Fruit fly (Drosophila melanogaster) whole organism, embryonic: ENCODE results near the gene CG2247.
A peak's percentile ranks its signal among the peaks of the same experiment; 100 is the strongest.

Experiments
- Bdp1 ChIP-seq: fragments of 200-800 bp; sonication (Bioruptor generic); optimal IDR thresholded peaks from 3 replicates; lab custom pipeline; 2016; ENCODE audit warnings: missing biosample characterization, missing genetic modification characterization
- Bgb ChIP-seq: fragments of 200-800 bp; sonication (Bioruptor generic); IDR thresholded peaks from 2 replicates; pipeline ENCODE4 v1.3.6; 2022; ENCODE audit warnings: missing biosample characterization, missing genetic modification characterization; ENCODE audit not compliant: partially characterized antibody
- Bteb2 ChIP-seq: fragments of 200-800 bp; sonication (Bioruptor generic); optimal IDR thresholded peaks from 2 replicates; lab custom pipeline; 2016; ENCODE audit warnings: missing biosample characterization, missing genetic modification characterization
- C15 ChIP-seq: fragments of 200-800 bp; sonication (Bioruptor generic); IDR thresholded peaks from 3 replicates; pipeline ENCODE4 v1.3.6; 2022; ENCODE audit warnings: missing biosample characterization, missing genetic modification characterization
- CG12659 ChIP-seq: fragments of 200-800 bp; sonication (Bioruptor generic); optimal IDR thresholded peaks from 3 replicates; lab custom pipeline; 2017; ENCODE audit warnings: mild to moderate bottlenecking, missing biosample characterization, missing genetic modification reagents, missing genetic modification characterization
- CG14710 ChIP-seq: fragments of 200-800 bp; sonication (Bioruptor generic); optimal IDR thresholded peaks from 3 replicates; lab custom pipeline; 2019; ENCODE audit warnings: missing biosample characterization, mild to moderate bottlenecking, missing genetic modification characterization, moderate library complexity
- CG14965 ChIP-seq: fragments of 200-800 bp; sonication (Bioruptor generic); optimal IDR thresholded peaks from 2 replicates; lab custom pipeline; 2016; ENCODE audit warnings: missing biosample characterization, missing genetic modification characterization, borderline replicate concordance
- CG17802 ChIP-seq: fragments of 200-800 bp; sonication (Bioruptor generic); optimal IDR thresholded peaks from 2 replicates; lab custom pipeline; 2018; ENCODE audit warnings: missing biosample characterization, mild to moderate bottlenecking, missing genetic modification characterization, moderate library complexity
- CG17912 ChIP-seq: fragments of 200-800 bp; sonication (Bioruptor generic); optimal IDR thresholded peaks from 2 replicates; lab custom pipeline; 2018; ENCODE audit warnings: missing biosample characterization, mild to moderate bottlenecking, missing genetic modification characterization
- CG2120 ChIP-seq: fragments of 200-800 bp; sonication (Bioruptor generic); optimal IDR thresholded peaks from 3 replicates; lab custom pipeline; 2016; ENCODE audit warnings: missing biosample characterization, missing genetic modification characterization
- CG2129 ChIP-seq: fragments of 200-800 bp; sonication (Bioruptor generic); IDR thresholded peaks from 2 replicates; pipeline ENCODE4 v1.3.6; 2022; ENCODE audit warnings: missing biosample characterization, missing genetic modification characterization; ENCODE audit not compliant: partially characterized antibody
- CG3163 ChIP-seq: fragments of 200-800 bp; sonication (Bioruptor generic); optimal IDR thresholded peaks from 3 replicates; lab custom pipeline; 2016; ENCODE audit warnings: missing biosample characterization, missing genetic modification characterization
- CG33213 ChIP-seq: fragments of 200-800 bp; sonication (Bioruptor generic); optimal IDR thresholded peaks from 3 replicates; lab custom pipeline; 2016; ENCODE audit warnings: missing biosample characterization, missing genetic modification characterization
- CG34422 ChIP-seq: fragments of 200-800 bp; sonication (Bioruptor generic); IDR thresholded peaks from 3 replicates; pipeline ENCODE4 v1.3.6; 2022; ENCODE audit warnings: missing biosample characterization, missing genetic modification characterization
- CG6683 ChIP-seq: fragments of 200-800 bp; sonication (Bioruptor generic); optimal IDR thresholded peaks from 2 replicates; lab custom pipeline; 2017; ENCODE audit warnings: missing biosample characterization, mild to moderate bottlenecking, missing genetic modification characterization, missing genetic modification reagents
- CG7357 ChIP-seq: fragments of 200-800 bp; sonication (Bioruptor generic); IDR thresholded peaks from 3 replicates; pipeline ENCODE4 v1.3.6; 2022; ENCODE audit warnings: missing biosample characterization, missing genetic modification characterization
- CG8290 ChIP-seq, 3 experiments: fragments of 200-800 bp; sonication (Bioruptor generic); optimal IDR thresholded peaks; 2 replicates each; lab custom pipeline; 2016 to 2019; ENCODE audit warnings: missing biosample characterization in 3 of 3, missing genetic modification characterization in 3 of 3, mild to moderate bottlenecking in 2 of 3, moderate library complexity in 1 of 3
- CG8388 ChIP-seq: fragments of 200-800 bp; sonication (Bioruptor generic); optimal IDR thresholded peaks from 2 replicates; lab custom pipeline; 2019; ENCODE audit warnings: missing biosample characterization, mild to moderate bottlenecking, missing genetic modification characterization, moderate library complexity
- CG9876 ChIP-seq: fragments of 200-800 bp; sonication (Bioruptor generic); optimal IDR thresholded peaks from 2 replicates; lab custom pipeline; 2016; ENCODE audit warnings: missing biosample characterization, missing genetic modification characterization
- Chrac-16 ChIP-seq: fragments of 200-800 bp; sonication (Bioruptor generic); optimal IDR thresholded peaks from 3 replicates; lab custom pipeline; 2016; ENCODE audit warnings: missing biosample characterization, missing genetic modification characterization
- Dad ChIP-seq: fragments of 200-800 bp; sonication (Bioruptor generic); optimal IDR thresholded peaks from 3 replicates; lab custom pipeline; 2016; ENCODE audit warnings: missing biosample characterization, missing genetic modification characterization
- Doc3 ChIP-seq: fragments of 200-800 bp; sonication (Bioruptor generic); IDR thresholded peaks from 3 replicates; pipeline ENCODE4 v1.3.6; 2022; ENCODE audit warnings: missing biosample characterization, missing genetic modification characterization; ENCODE audit not compliant: partially characterized antibody
- HLH3B ChIP-seq: fragments of 200-800 bp; sonication (Bioruptor generic); IDR thresholded peaks from 2 replicates; pipeline ENCODE4 v1.3.6; 2022; ENCODE audit warnings: missing biosample characterization, missing genetic modification characterization
- HLHmδ ChIP-seq: fragments of 200-800 bp; sonication (Bioruptor generic); optimal IDR thresholded peaks from 2 replicates; lab custom pipeline; 2018; ENCODE audit warnings: missing biosample characterization, mild to moderate bottlenecking, missing genetic modification characterization, moderate library complexity
- HmgZ ChIP-seq: fragments of 200-800 bp; sonication (Bioruptor generic); optimal IDR thresholded peaks from 2 replicates; lab custom pipeline; 2018; ENCODE audit warnings: missing biosample characterization, mild to moderate bottlenecking, missing genetic modification characterization
- Hmr ChIP-seq: fragments of 200-800 bp; sonication (Bioruptor generic); optimal IDR thresholded peaks from 3 replicates; lab custom pipeline; 2017; ENCODE audit warnings: mild to moderate bottlenecking, missing biosample characterization, missing genetic modification reagents, missing genetic modification characterization
- Nf-YC ChIP-seq: fragments of 200-800 bp; optimal IDR thresholded peaks from 3 replicates; lab custom pipeline; 2019; ENCODE audit warnings: missing biosample characterization, mild to moderate bottlenecking, missing genetic modification characterization, moderate library complexity
- Oli ChIP-seq: fragments of 200-800 bp; sonication (Bioruptor generic); optimal IDR thresholded peaks from 2 replicates; lab custom pipeline; 2018; ENCODE audit warnings: missing biosample characterization, mild to moderate bottlenecking, missing genetic modification characterization, moderate library complexity
- Opbp ChIP-seq: fragments of 200-800 bp; sonication (Bioruptor generic); IDR thresholded peaks from 3 replicates; pipeline ENCODE4 v1.3.6; 2022; ENCODE audit warnings: missing biosample characterization, missing genetic modification characterization; ENCODE audit not compliant: partially characterized antibody
- PHDP ChIP-seq: fragments of 200-800 bp; sonication (Bioruptor generic); optimal IDR thresholded peaks from 3 replicates; lab custom pipeline; 2018; ENCODE audit warnings: missing biosample characterization, mild to moderate bottlenecking, missing genetic modification characterization, moderate library complexity
- ash1 ChIP-seq: fragments of 200-800 bp; sonication (Bioruptor generic); optimal IDR thresholded peaks from 2 replicates; lab custom pipeline; 2018; ENCODE audit warnings: missing biosample characterization, mild to moderate bottlenecking, missing genetic modification characterization
- az2 ChIP-seq: fragments of 200-800 bp; sonication (Bioruptor generic); optimal IDR thresholded peaks from 3 replicates; lab custom pipeline; 2016; ENCODE audit warnings: missing biosample characterization, missing genetic modification characterization
- bsh ChIP-seq, 2 experiments: fragments of 200-800 bp; sonication (Bioruptor generic); optimal IDR thresholded peaks; 2 replicates each; lab custom pipeline; 2017 to 2018; ENCODE audit warnings: mild to moderate bottlenecking in 2 of 2, missing biosample characterization in 2 of 2, missing genetic modification characterization in 2 of 2, moderate library complexity in 1 of 2
- caup ChIP-seq: fragments of 200-800 bp; sonication (Bioruptor generic); optimal IDR thresholded peaks from 3 replicates; lab custom pipeline; 2017; ENCODE audit warnings: missing biosample characterization, mild to moderate bottlenecking, missing genetic modification characterization, moderate library complexity; ENCODE audit not compliant: severe bottlenecking
- chm ChIP-seq: fragments of 200-800 bp; sonication (Bioruptor generic); IDR thresholded peaks from 2 replicates; pipeline ENCODE4 v1.3.6; 2022; ENCODE audit warnings: missing biosample characterization, missing genetic modification characterization
- disco-r ChIP-seq: fragments of 200-800 bp; sonication (Bioruptor generic); optimal IDR thresholded peaks from 2 replicates; lab custom pipeline; 2016; ENCODE audit warnings: missing biosample characterization, missing genetic modification characterization
- emc ChIP-seq: fragments of 200-800 bp; sonication (Bioruptor generic); optimal IDR thresholded peaks from 2 replicates; lab custom pipeline; 2016; ENCODE audit warnings: missing biosample characterization, missing genetic modification characterization
- ewg ChIP-seq: fragments of 200-800 bp; sonication (Bioruptor generic); optimal IDR thresholded peaks from 3 replicates; lab custom pipeline; 2017; ENCODE audit warnings: mild to moderate bottlenecking, missing biosample characterization, missing genetic modification reagents, missing genetic modification characterization
- grn ChIP-seq: fragments of 200-800 bp; sonication (Bioruptor generic); optimal IDR thresholded peaks from 3 replicates; lab custom pipeline; 2017; ENCODE audit warnings: missing biosample characterization, missing genetic modification characterization
- gro ChIP-seq: fragments of 200-800 bp; sonication (Bioruptor generic); optimal IDR thresholded peaks from 2 replicates; lab custom pipeline; 2016; ENCODE audit warnings: missing biosample characterization, missing genetic modification characterization
- gsb-n ChIP-seq: fragments of 200-800 bp; sonication (Bioruptor generic); optimal IDR thresholded peaks from 3 replicates; lab custom pipeline; 2018; ENCODE audit warnings: missing biosample characterization, mild to moderate bottlenecking, missing genetic modification characterization
- inv ChIP-seq: fragments of 200-800 bp; sonication (Bioruptor generic); IDR thresholded peaks from 2 replicates; pipeline ENCODE4 v1.3.6; 2022; ENCODE audit warnings: missing biosample characterization, missing genetic modification characterization; ENCODE audit not compliant: partially characterized antibody
- jigr1 ChIP-seq: fragments of 200-800 bp; sonication (Bioruptor generic); IDR thresholded peaks from 3 replicates; pipeline ENCODE4 v1.3.6; 2022; ENCODE audit warnings: missing biosample characterization, missing genetic modification characterization
- lilli ChIP-seq: fragments of 200-800 bp; sonication (Bioruptor generic); optimal IDR thresholded peaks from 3 replicates; lab custom pipeline; 2016; ENCODE audit warnings: missing biosample characterization, missing genetic modification characterization
- nerfin-1 ChIP-seq: fragments of 200-800 bp; sonication (Bioruptor generic); optimal IDR thresholded peaks from 3 replicates; lab custom pipeline; 2019; ENCODE audit warnings: missing biosample characterization, mild to moderate bottlenecking, missing genetic modification characterization, moderate library complexity
- pb ChIP-seq: fragments of 200-800 bp; sonication (Bioruptor generic); optimal IDR thresholded peaks from 3 replicates; lab custom pipeline; 2016; ENCODE audit warnings: missing biosample characterization, missing genetic modification characterization
- pros ChIP-seq: fragments of 200-800 bp; sonication (Bioruptor generic); optimal IDR thresholded peaks from 3 replicates; lab custom pipeline; 2019; ENCODE audit warnings: missing biosample characterization, mild to moderate bottlenecking, missing genetic modification characterization, moderate library complexity
- tup ChIP-seq: fragments of 200-800 bp; sonication (Bioruptor generic); optimal IDR thresholded peaks from 2 replicates; lab custom pipeline; 2016; ENCODE audit warnings: missing biosample characterization, mild to moderate bottlenecking, missing genetic modification characterization, moderate library complexity

Gene CG2247

dm6 chrX:11580200-11580840, 31.1 kb downstream of the CG2247 start, which contains the start of gene nod (continued):
- TF ChIP-seq CG7357 (peak; percentile 13; the same call in 1 of the 3 replicates), Oli (tag; lab: Kevin White, UChicago) (peak; percentile 50), C15 (GFP tag; lab: Robert Waterston, UW) (no peak), tup (GFP tag; lab: Kevin White, UChicago) (no peak), CG12659 (GFP tag; lab: Kevin White, UChicago) (peak; percentile 88), CG14965 (GFP tag; lab: Kevin White, UChicago) (no peak), CG8290 (GFP tag; optimal IDR thresholded peaks at IDR 0.05; lab: Kevin White, UChicago) (peak; percentile 61), CG8290 (tag; optimal IDR thresholded peaks at IDR 0.05; lab: Kevin White, UChicago) (peak; percentile 69 to 87), CG17912 (GFP tag; lab: Kevin White, UChicago) (no peak), CG17802 (tag; lab: Kevin White, UChicago) (no peak), ewg (GFP tag; lab: Kevin White, UChicago) (peak; percentile 30), grn (GFP tag; lab: Kevin White, UChicago) (no peak), Hmr (peak; percentile 86), Bgb (GFP tag; lab: Robert Waterston, UW) (peak; percentile 75), chm (GFP tag; lab: Robert Waterston, UW) (no peak), caup (peak; percentile 68), jigr1 (GFP tag; lab: Robert Waterston, UW) (no peak), CG14710 (tag; lab: Kevin White, UChicago) (peak; percentile 71), pros (GFP tag; lab: Kevin White, UChicago) (no peak), CG6683 (GFP tag; lab: Kevin White, UChicago) (no peak), inv (GFP tag; lab: Robert Waterston, UW) (peak; percentile 50; the same call in 1 of the 2 replicates), CG33213 (peak; percentile 76), CG2129 (GFP tag; lab: Robert Waterston, UW) (peak; percentile 34; the same call in 1 of the 2 replicates), CG9876 (GFP tag; lab: Kevin White, UChicago) (peak; percentile 3), emc (GFP tag; lab: Kevin White, UChicago) (peak; percentile 37), Chrac-16 (peak; percentile 57), CG3163 (peak; percentile 51), disco-r (GFP tag; lab: Kevin White, UChicago) (no peak), Bteb2 (GFP tag; lab: Kevin White, UChicago) (peak; percentile 33), lilli (GFP tag; lab: Kevin White, UChicago) (peak; percentile 79), Opbp (peak; percentile 59; the same call in 1 of the 3 replicates), pb (GFP tag; lab: Kevin White, UChicago) (peak; percentile 55), bsh (GFP tag; optimal IDR thresholded peaks at IDR 0.05; lab: Kevin White, UChicago) (peak in 1 of 2 experiments; percentile 57), PHDP (peak; percentile 59), gsb-n (tag; lab: Kevin White, UChicago) (peak; percentile 22), Nf-YC (tag; lab: Kevin White, UChicago) (peak; percentile 48), CG8388 (GFP tag; lab: Kevin White, UChicago) (no peak), HLH3B (GFP tag; lab: Robert Waterston, UW) (peak; percentile 49; the same call in 1 of the 2 replicates), CG2120 (GFP tag; lab: Kevin White, UChicago) (peak; percentile 80), Doc3 (GFP tag; lab: Robert Waterston, UW) (peak; percentile 58; the same call in 2 of the 3 replicates), Bdp1 (peak; percentile 7), nerfin-1 (peak; percentile 72), HLHmδ (GFP tag; lab: Kevin White, UChicago) (no peak), Dad (peak; percentile 51), ash1 (GFP tag; lab: Kevin White, UChicago) (no peak), CG34422 (no peak), az2 (peak; percentile 61), HmgZ (tag; lab: Kevin White, UChicago) (peak; percentile 28), gro (GFP tag; lab: Kevin White, UChicago) (peak; percentile 78)
